Fruit fly (Drosophila melanogaster): ENCODE data around the gene alpha-Man-IIa.

The alpha-Man-IIa gene

dm6 chr3R:9380970-9381369, 31.4 kb upstream of the alpha-Man-IIa start (continued):
- TF ChIP-seq Hr4 (GFP tag; optimal IDR thresholded peaks at IDR 0.05): no peak
- TF ChIP-seq CG1621 (tag; optimal IDR thresholded peaks at IDR 0.05): peak; percentile 20
- TF ChIP-seq CG8319 (GFP tag; optimal IDR thresholded peaks at IDR 0.05): no peak
- no peak for TF ChIP-seq pdm3 (GFP tag; optimal IDR thresholded peaks at IDR 0.05)
- TF ChIP-seq CG7368 (GFP tag; optimal IDR thresholded peaks at IDR 0.05): no peak
- no peak for TF ChIP-seq Met (GFP tag; optimal IDR thresholded peaks at IDR 0.05)
- peak; percentile 78 to 80 for TF ChIP-seq ss (GFP tag; optimal IDR thresholded peaks at IDR 0.05)
- TF ChIP-seq Ets21C (GFP tag; optimal IDR thresholded peaks at IDR 0.05): no peak
- no peak for TF ChIP-seq Lpt (GFP tag; optimal IDR thresholded peaks at IDR 0.05)
- TF ChIP-seq salr (GFP tag; optimal IDR thresholded peaks at IDR 0.05): no peak
- TF ChIP-seq eg (GFP tag; IDR thresholded peaks at IDR 0.05): no peak; the same call in 2 of the 3 replicates
- no peak for TF ChIP-seq Smox (GFP tag; optimal IDR thresholded peaks at IDR 0.05)
- TF ChIP-seq CG6808 (GFP tag; optimal IDR thresholded peaks at IDR 0.05): peak; percentile 71
- peak; percentile 75 for TF ChIP-seq CG9139 (GFP tag; optimal IDR thresholded peaks at IDR 0.05)
- no peak for TF ChIP-seq CG11902 (GFP tag; optimal IDR thresholded peaks at IDR 0.05)
- TF ChIP-seq fd59A (GFP tag; optimal IDR thresholded peaks at IDR 0.05): no peak
- no peak for TF ChIP-seq CG32006 (GFP tag; optimal IDR thresholded peaks at IDR 0.05)
- TF ChIP-seq CG11762 (GFP tag; optimal IDR thresholded peaks at IDR 0.05; ENCODE audit: insufficient read depth): no peak
- no peak for TF ChIP-seq cyc (GFP tag; optimal IDR thresholded peaks at IDR 0.05)
- no peak for TF ChIP-seq topi (GFP tag; optimal IDR thresholded peaks at IDR 0.05)
- TF ChIP-seq vri (GFP tag; optimal IDR thresholded peaks at IDR 0.05): no peak
- TF ChIP-seq Sox15 (GFP tag; optimal IDR thresholded peaks at IDR 0.05): no peak

dm6 chr3R:9385987-9386386, 26.4 kb upstream of the alpha-Man-IIa start:
- TF ChIP-seq CG6163 (GFP tag; IDR thresholded peaks at IDR 0.05) (peak; percentile 53; the same call in 2 of the 3 replicates), CG16779 (tag; optimal IDR thresholded peaks at IDR 0.05) (no peak), acj6 (GFP tag; optimal IDR thresholded peaks at IDR 0.05) (peak; percentile 9), spab (GFP tag; optimal IDR thresholded peaks at IDR 0.05) (no peak), CG4318 (GFP tag; optimal IDR thresholded peaks at IDR 0.05) (no peak), Eip78C (GFP tag) (peak; percentile 74), Sox15 (GFP tag; optimal IDR thresholded peaks at IDR 0.05) (no peak), fkh (GFP tag; optimal IDR thresholded peaks at IDR 0.05) (no peak), CG11294 (GFP tag; IDR thresholded peaks at IDR 0.05) (no peak), dsx (GFP tag; optimal IDR thresholded peaks at IDR 0.05; ENCODE audit: poor library complexity, severe bottlenecking) (no peak), eg (GFP tag; IDR thresholded peaks at IDR 0.05) (peak; percentile 58; the same call in 1 of the 3 replicates), ss (GFP tag; optimal IDR thresholded peaks at IDR 0.05) (no peak), CG8119 (GFP tag; IDR thresholded peaks at IDR 0.05) (peak; percentile 59), CG15336 (GFP tag; IDR thresholded peaks at IDR 0.05) (peak; percentile 55), dac (GFP tag; optimal IDR thresholded peaks at IDR 0.05) (no peak), CG6792 (GFP tag; optimal IDR thresholded peaks at IDR 0.05) (no peak), Eip75B (GFP tag; optimal IDR thresholded peaks at IDR 0.05) (no peak), Hr38 (GFP tag; optimal IDR thresholded peaks at IDR 0.05) (no peak), CG32006 (GFP tag; optimal IDR thresholded peaks at IDR 0.05) (peak; percentile 50), cyc (GFP tag; optimal IDR thresholded peaks at IDR 0.05) (no peak), Blimp-1 (GFP tag; optimal IDR thresholded peaks at IDR 0.05) (no peak), CG9139 (GFP tag; optimal IDR thresholded peaks at IDR 0.05) (no peak), Smox (GFP tag; optimal IDR thresholded peaks at IDR 0.05) (no peak), CG6854 (GFP tag; optimal IDR thresholded peaks at IDR 0.05) (no peak), CG11902 (GFP tag; optimal IDR thresholded peaks at IDR 0.05) (no peak), CG10669 (GFP tag; optimal IDR thresholded peaks at IDR 0.05) (no peak), Eip93F (GFP tag; optimal IDR thresholded peaks at IDR 0.05) (no peak), esn (GFP tag; optimal IDR thresholded peaks at IDR 0.05) (no peak), Hr4 (GFP tag; optimal IDR thresholded peaks at IDR 0.05) (peak; percentile 51), CG6276 (GFP tag; optimal IDR thresholded peaks at IDR 0.05) (no peak), CG1621 (tag; optimal IDR thresholded peaks at IDR 0.05) (no peak), vri (GFP tag; optimal IDR thresholded peaks at IDR 0.05) (no peak), CG8632 (GFP tag; optimal IDR thresholded peaks at IDR 0.05) (no peak), achi (GFP tag; optimal IDR thresholded peaks at IDR 0.05) (peak; percentile 12), fd85E (GFP tag; optimal IDR thresholded peaks at IDR 0.05) (no peak), CG3032 (tag; optimal IDR thresholded peaks at IDR 0.05) (no peak), Sox14 (GFP tag; optimal IDR thresholded peaks at IDR 0.05) (no peak), OdsH (GFP tag; optimal IDR thresholded peaks at IDR 0.05) (no peak)
